Fruit fly (Drosophila melanogaster) whole organism, prepupa: ENCODE measurements around the gene Hus1-like.

ENCODE experiments used
- Blimp-1 ChIP-seq: fragments of 200-800 bp; sonication (Bioruptor generic); optimal IDR thresholded peaks from 3 replicates; lab custom pipeline; 2017; ENCODE audit warnings: missing biosample characterization, missing genetic modification characterization, mild to moderate bottlenecking, moderate library complexity, missing genetic modification reagents
- CG10669 ChIP-seq: fragments of 200-800 bp; sonication (Bioruptor generic); optimal IDR thresholded peaks from 3 replicates; lab custom pipeline; 2018; ENCODE audit warnings: missing biosample characterization, mild to moderate bottlenecking, missing genetic modification characterization, moderate library complexity
- CG11902 ChIP-seq: fragments of 200-800 bp; sonication (Bioruptor generic); optimal IDR thresholded peaks from 3 replicates; lab custom pipeline; 2016; ENCODE audit warnings: missing biosample characterization, missing genetic modification characterization
- CG15336 ChIP-seq: fragments of 200-800 bp; sonication (Bioruptor generic); IDR thresholded peaks from 2 replicates; pipeline ENCODE4 v1.3.6; 2022; ENCODE audit warnings: missing biosample characterization, missing genetic modification characterization
- CG16779 ChIP-seq: fragments of 200-800 bp; sonication (Bioruptor generic); optimal IDR thresholded peaks from 3 replicates; lab custom pipeline; 2017; ENCODE audit warnings: missing biosample characterization, mild to moderate bottlenecking, missing genetic modification characterization
- CG3032 ChIP-seq: fragments of 200-800 bp; optimal IDR thresholded peaks from 2 replicates; lab custom pipeline; 2019; ENCODE audit warnings: missing biosample characterization, mild to moderate bottlenecking, missing genetic modification characterization, moderate library complexity
- CG4318 ChIP-seq: fragments of 200-800 bp; sonication (Bioruptor generic); optimal IDR thresholded peaks from 3 replicates; lab custom pipeline; 2017; ENCODE audit warnings: missing biosample characterization, mild to moderate bottlenecking, missing genetic modification characterization
- CG6163 ChIP-seq: fragments of 200-800 bp; sonication (Bioruptor generic); IDR thresholded peaks from 3 replicates; pipeline ENCODE4 v1.3.6; 2022; ENCODE audit warnings: missing biosample characterization, missing genetic modification characterization
- CG6276 ChIP-seq: fragments of 200-800 bp; sonication (Bioruptor generic); optimal IDR thresholded peaks from 2 replicates; lab custom pipeline; 2017; ENCODE audit warnings: missing biosample characterization, mild to moderate bottlenecking, missing genetic modification characterization
- CG6854 ChIP-seq: fragments of 200-800 bp; sonication (Bioruptor generic); optimal IDR thresholded peaks from 2 replicates; lab custom pipeline; 2017; ENCODE audit warnings: missing biosample characterization, mild to moderate bottlenecking, missing genetic modification characterization
- CG8119 ChIP-seq: fragments of 200-800 bp; sonication (Bioruptor generic); IDR thresholded peaks from 3 replicates; pipeline ENCODE4 v1.3.6; 2022; ENCODE audit warnings: missing biosample characterization, missing genetic modification characterization
- CG8319 ChIP-seq: fragments of 200-800 bp; sonication (Bioruptor generic); optimal IDR thresholded peaks from 3 replicates; lab custom pipeline; 2016; ENCODE audit warnings: missing biosample characterization, missing genetic modification characterization
- CG8632 ChIP-seq: fragments of 200-800 bp; sonication (Bioruptor generic); optimal IDR thresholded peaks from 3 replicates; lab custom pipeline; 2016; ENCODE audit warnings: missing biosample characterization, missing genetic modification characterization
- CG9139 ChIP-seq: fragments of 200-800 bp; sonication (Bioruptor generic); optimal IDR thresholded peaks from 3 replicates; lab custom pipeline; 2017; ENCODE audit warnings: missing biosample characterization, mild to moderate bottlenecking, missing genetic modification characterization
- Eip75B ChIP-seq: fragments of 200-800 bp; sonication (Bioruptor generic); optimal IDR thresholded peaks from 3 replicates; lab custom pipeline; 2016; ENCODE audit warnings: missing biosample characterization, missing genetic modification characterization
- Eip78C ChIP-seq: fragments of 200-800 bp; sonication (Bioruptor generic); peaks from one replicate; lab custom pipeline; 2016; ENCODE audit warnings: missing biosample characterization, missing genetic modification characterization
- Ets21C ChIP-seq: fragments of 200-800 bp; sonication (Bioruptor generic); optimal IDR thresholded peaks from 3 replicates; lab custom pipeline; 2016; ENCODE audit warnings: missing biosample characterization, missing genetic modification characterization
- Gug ChIP-seq: fragments of 200-800 bp; sonication (Bioruptor generic); IDR thresholded peaks from 2 replicates; pipeline ENCODE4 v1.3.6; 2022; ENCODE audit warnings: missing biosample characterization, missing genetic modification characterization
- Hr39 ChIP-seq: fragments of 200-800 bp; sonication (Bioruptor generic); optimal IDR thresholded peaks from 2 replicates; lab custom pipeline; 2016; ENCODE audit warnings: missing biosample characterization, missing genetic modification characterization
- Hr4 ChIP-seq: fragments of 200-800 bp; sonication (Bioruptor generic); optimal IDR thresholded peaks from 3 replicates; lab custom pipeline; 2016; ENCODE audit warnings: missing biosample characterization, missing genetic modification characterization
- Met ChIP-seq: fragments of 200-800 bp; sonication (Bioruptor generic); optimal IDR thresholded peaks from 3 replicates; lab custom pipeline; 2016; ENCODE audit warnings: missing biosample characterization, missing genetic modification characterization
- Smox ChIP-seq: fragments of 200-800 bp; sonication (Bioruptor generic); optimal IDR thresholded peaks from 3 replicates; lab custom pipeline; 2016; ENCODE audit warnings: missing biosample characterization, missing genetic modification characterization
- Sox102F ChIP-seq: fragments of 200-800 bp; sonication (Bioruptor generic); optimal IDR thresholded peaks from 2 replicates; lab custom pipeline; 2016; ENCODE audit warnings: missing biosample characterization, mild to moderate bottlenecking, missing genetic modification characterization
- Sox14 ChIP-seq: fragments of 200-800 bp; sonication (Bioruptor generic); optimal IDR thresholded peaks from 3 replicates; lab custom pipeline; 2016; ENCODE audit warnings: missing biosample characterization, missing genetic modification characterization
- achi ChIP-seq: fragments of 200-800 bp; sonication (Bioruptor generic); optimal IDR thresholded peaks from 3 replicates; lab custom pipeline; 2016; ENCODE audit warnings: missing biosample characterization, missing genetic modification characterization
- acj6 ChIP-seq: fragments of 200-800 bp; sonication (Bioruptor generic); optimal IDR thresholded peaks from 3 replicates; lab custom pipeline; 2016; ENCODE audit warnings: missing biosample characterization, missing genetic modification characterization
- cyc ChIP-seq: fragments of 200-800 bp; sonication (Bioruptor generic); optimal IDR thresholded peaks from 3 replicates; lab custom pipeline; 2016; ENCODE audit warnings: missing biosample characterization, missing genetic modification characterization
- dac ChIP-seq: fragments of 200-800 bp; sonication (Bioruptor generic); optimal IDR thresholded peaks from 2 replicates; lab custom pipeline; 2017; ENCODE audit warnings: missing biosample characterization, mild to moderate bottlenecking, missing genetic modification characterization
- dsx ChIP-seq: fragments of 200-800 bp; optimal IDR thresholded peaks from 3 replicates; lab custom pipeline; 2019; ENCODE audit warnings: missing biosample characterization, mild to moderate bottlenecking, missing genetic modification characterization, moderate library complexity; ENCODE audit not compliant: poor library complexity, severe bottlenecking
- esn ChIP-seq: fragments of 200-800 bp; sonication (Bioruptor generic); optimal IDR thresholded peaks from 2 replicates; lab custom pipeline; 2016; ENCODE audit warnings: missing biosample characterization, mild to moderate bottlenecking, missing genetic modification characterization, moderate library complexity
- fd85E ChIP-seq: fragments of 200-800 bp; sonication (Bioruptor generic); optimal IDR thresholded peaks from 3 replicates; lab custom pipeline; 2016; ENCODE audit warnings: missing biosample characterization, missing genetic modification characterization
- fkh ChIP-seq: fragments of 200-800 bp; sonication (Bioruptor generic); optimal IDR thresholded peaks from 3 replicates; lab custom pipeline; 2017; ENCODE audit warnings: missing biosample characterization, mild to moderate bottlenecking, missing genetic modification characterization, moderate library complexity
- lz ChIP-seq: fragments of 200-800 bp; sonication (Bioruptor generic); optimal IDR thresholded peaks from 3 replicates; lab custom pipeline; 2016; ENCODE audit warnings: missing biosample characterization, missing genetic modification characterization
- net ChIP-seq: fragments of 200-800 bp; sonication (Bioruptor generic); optimal IDR thresholded peaks from 3 replicates; lab custom pipeline; 2016; ENCODE audit warnings: missing biosample characterization, missing genetic modification characterization
- salr ChIP-seq, 2 experiments: fragments of 200-800 bp; sonication (Bioruptor generic); optimal IDR thresholded peaks; 3 replicates each; lab custom pipeline; 2016 to 2018; ENCODE audit warnings: missing biosample characterization in 2 of 2, missing genetic modification characterization in 2 of 2, mild to moderate bottlenecking in 1 of 2
- spab ChIP-seq: fragments of 200-800 bp; sonication (Bioruptor generic); optimal IDR thresholded peaks from 2 replicates; lab custom pipeline; 2017; ENCODE audit warnings: missing biosample characterization, mild to moderate bottlenecking, missing genetic modification characterization, missing genetic modification reagents
- ss ChIP-seq, 2 experiments: fragments of 200-800 bp; sonication (Bioruptor generic); optimal IDR thresholded peaks; 2 replicates in 1 of 2; 3 replicates in 1 of 2; lab custom pipeline; 2017 to 2018; ENCODE audit warnings: mild to moderate bottlenecking in 2 of 2, missing biosample characterization in 2 of 2, missing genetic modification characterization in 2 of 2, moderate library complexity in 1 of 2
- svp ChIP-seq: fragments of 200-800 bp; sonication (Bioruptor generic); peaks from one replicate; lab custom pipeline; 2016; ENCODE audit warnings: missing biosample characterization, missing genetic modification characterization
- topi ChIP-seq: fragments of 200-800 bp; sonication (Bioruptor generic); optimal IDR thresholded peaks from 3 replicates; lab custom pipeline; 2016; ENCODE audit warnings: missing biosample characterization, missing genetic modification characterization
- vri ChIP-seq: fragments of 200-800 bp; sonication (Bioruptor generic); optimal IDR thresholded peaks from 3 replicates; lab custom pipeline; 2016; ENCODE audit warnings: missing biosample characterization, mild to moderate bottlenecking, missing genetic modification characterization

Hus1-like gene

DNA sequence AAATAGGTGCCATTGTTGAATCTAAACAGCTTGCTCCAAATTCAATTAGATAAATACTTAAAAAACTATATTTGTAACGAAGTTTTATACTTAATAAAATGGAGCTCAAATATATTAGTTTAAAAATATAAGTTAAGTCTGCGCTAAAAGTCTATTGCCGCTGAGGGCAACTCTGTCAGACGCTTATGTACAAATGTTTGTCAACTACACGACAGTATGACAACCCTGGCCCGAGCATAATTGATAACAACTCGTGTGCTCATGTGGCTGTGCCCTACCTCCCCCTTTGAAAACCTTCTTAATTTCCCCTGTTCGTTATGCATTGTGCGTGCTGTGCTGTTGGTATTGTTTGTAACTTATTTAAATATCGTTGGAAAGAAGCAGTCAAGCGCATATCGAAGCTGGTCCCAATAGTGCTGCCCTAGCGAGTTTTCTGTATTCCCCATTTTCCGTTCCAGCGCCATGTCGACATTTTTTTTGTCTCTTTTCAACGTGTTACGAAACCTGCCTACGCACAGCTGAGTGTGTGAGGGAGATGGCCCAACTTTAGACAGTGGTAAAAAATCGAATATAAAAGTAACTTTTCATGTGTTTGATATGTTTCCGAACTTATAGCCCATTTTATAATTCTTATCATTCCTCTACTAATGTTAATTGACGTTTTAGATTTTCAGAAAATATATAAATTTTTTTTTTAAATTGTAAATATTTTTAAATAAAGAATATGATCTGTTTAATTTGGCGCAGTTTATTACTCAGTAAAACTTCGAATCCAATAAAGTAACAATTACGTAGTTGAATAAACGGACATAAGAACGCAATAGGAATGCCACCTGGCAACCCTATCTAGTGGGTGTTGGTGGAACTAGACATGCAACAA, 6.8 kb downstream of the Hus1-like start (continued):
- no peak for TF ChIP-seq Blimp-1 (GFP tag; lab: Kevin White, UChicago)
- no peak for TF ChIP-seq CG6854 (GFP tag; lab: Kevin White, UChicago)
- peak; percentile 31 for TF ChIP-seq Eip78C (GFP tag; lab: Kevin White, UChicago)
- TF ChIP-seq CG15336, result peak; percentile 54
- peak; percentile 1 for TF ChIP-seq achi (GFP tag; lab: Kevin White, UChicago)
- TF ChIP-seq dsx (GFP tag; lab: Kevin White, UChicago), result peak; percentile 28
- no peak for TF ChIP-seq fd85E
- TF ChIP-seq Hr39 (GFP tag; lab: Kevin White, UChicago), result no peak
- 0 out of 3 replicates have a peak, but pooled peaks have one; percentile 8 for TF ChIP-seq CG6163
- no peak for TF ChIP-seq dac (GFP tag; lab: Kevin White, UChicago)
- TF ChIP-seq Smox (GFP tag; lab: Kevin White, UChicago), result no peak
- no peak for TF ChIP-seq CG6276 (GFP tag; lab: Kevin White, UChicago)
- TF ChIP-seq acj6 (GFP tag; lab: Kevin White, UChicago), result peak; percentile 32
- TF ChIP-seq lz, result no peak
- TF ChIP-seq CG8319 (GFP tag; lab: Kevin White, UChicago), result no peak
- no peak for TF ChIP-seq Sox14
- no peak for TF ChIP-seq Sox102F
- peak; percentile 6 for TF ChIP-seq vri (GFP tag; lab: Kevin White, UChicago)
- TF ChIP-seq CG9139 (GFP tag; lab: Kevin White, UChicago), result no peak
- peak; percentile 64 for TF ChIP-seq fkh (GFP tag; lab: Kevin White, UChicago)
- peak; percentile 13 for TF ChIP-seq CG10669 (GFP tag; lab: Kevin White, UChicago)
- TF ChIP-seq CG16779 (tag; lab: Kevin White, UChicago), result no peak
- no peak for TF ChIP-seq CG8632 (GFP tag; lab: Kevin White, UChicago)
- TF ChIP-seq topi (GFP tag; lab: Kevin White, UChicago), result no peak
- peak in 1 of 2 experiments; percentile 10 for TF ChIP-seq salr (GFP tag; optimal IDR thresholded peaks at IDR 0.05; lab: Kevin White, UChicago)

DNA sequence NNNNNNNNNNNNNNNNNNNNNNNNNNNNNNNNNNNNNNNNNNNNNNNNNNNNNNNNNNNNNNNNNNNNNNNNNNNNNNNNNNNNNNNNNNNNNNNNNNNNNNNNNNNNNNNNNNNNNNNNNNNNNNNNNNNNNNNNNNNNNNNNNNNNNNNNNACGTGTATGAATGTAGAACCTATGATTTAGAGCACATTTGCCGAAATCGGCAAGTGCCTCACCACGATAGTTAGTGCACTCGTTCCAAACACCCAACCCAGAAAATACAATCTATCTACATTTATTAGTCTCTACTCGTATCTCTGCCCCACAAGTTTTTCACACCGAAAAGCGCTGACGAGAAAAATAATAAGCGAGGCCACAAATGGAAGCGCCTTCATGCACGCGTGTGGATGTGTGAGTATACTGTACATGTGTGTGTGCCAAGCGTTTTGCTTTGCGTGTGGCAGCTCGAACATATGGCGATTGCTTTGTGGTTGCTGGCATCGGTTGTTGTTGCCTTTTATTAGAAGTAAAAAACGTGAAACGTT, 7.7 kb downstream of the Hus1-like start:
- peak; percentile 11 for TF ChIP-seq Hr4
- TF ChIP-seq CG16779 (tag; lab: Kevin White, UChicago), result peak; percentile 1
- no peak for TF ChIP-seq Eip75B (GFP tag; lab: Kevin White, UChicago)
- peak in 1 of 2 experiments; percentile 24 for TF ChIP-seq ss (GFP tag; optimal IDR thresholded peaks at IDR 0.05; lab: Kevin White, UChicago)
- TF ChIP-seq CG8119 (GFP tag; lab: Robert Waterston, UW), result peak; percentile 30; the same call in 1 of the 3 replicates
- TF ChIP-seq spab, result no peak
- TF ChIP-seq Eip78C (GFP tag; lab: Kevin White, UChicago), result peak; percentile 64

DNA sequence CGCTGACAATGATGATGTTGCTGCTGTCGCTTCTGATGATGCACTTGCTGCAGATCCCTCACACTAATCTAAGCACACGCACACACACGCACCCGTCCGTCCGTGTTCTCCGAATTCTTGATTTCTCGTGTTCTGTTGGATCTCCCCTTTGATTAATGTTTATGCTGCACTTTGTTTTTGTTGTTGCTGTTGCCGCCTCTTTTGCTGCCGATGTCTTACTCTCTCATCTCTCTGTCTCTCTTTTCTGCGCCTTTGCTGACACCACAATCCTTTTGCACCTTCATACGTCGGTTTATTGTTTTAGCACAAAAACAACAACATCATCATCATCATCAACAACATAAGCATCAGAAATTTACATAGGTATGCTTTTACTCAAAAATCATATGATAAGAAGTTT, 13.9 kb downstream of the Hus1-like start:
- TF ChIP-seq net (GFP tag; lab: Kevin White, UChicago) (no peak), fd85E (no peak), esn (GFP tag; lab: Kevin White, UChicago) (no peak), lz (no peak), CG8632 (GFP tag; lab: Kevin White, UChicago) (no peak)

DNA sequence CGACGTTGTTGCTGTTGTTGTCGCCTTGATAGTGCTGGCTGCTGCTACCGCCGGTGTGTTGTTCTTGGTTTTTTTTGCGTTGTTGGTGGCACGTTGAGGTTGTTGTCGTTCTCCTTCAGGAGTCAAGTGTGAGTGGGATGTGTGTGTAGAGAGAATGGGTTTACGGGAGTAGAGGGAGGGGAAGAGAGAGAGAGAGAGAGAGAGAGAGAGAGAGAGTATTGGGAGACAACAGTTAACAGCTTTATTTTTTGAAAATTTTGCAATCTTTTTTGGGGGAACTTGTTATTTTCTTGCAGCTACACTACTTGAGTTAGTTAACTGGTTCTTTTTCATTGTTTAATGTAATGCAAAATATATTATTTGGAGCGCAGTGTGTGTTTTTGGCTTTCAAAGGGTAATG, 14.3 kb downstream of the Hus1-like start:
- TF ChIP-seq spab, result no peak
- TF ChIP-seq svp (GFP tag; lab: Kevin White, UChicago), result no peak
- no peak for TF ChIP-seq Ets21C (GFP tag; lab: Kevin White, UChicago)
- TF ChIP-seq topi (GFP tag; lab: Kevin White, UChicago), result no peak
- TF ChIP-seq CG3032 (tag; lab: Kevin White, UChicago), result no peak
- TF ChIP-seq acj6 (GFP tag; lab: Kevin White, UChicago), result no peak
- TF ChIP-seq dac (GFP tag; lab: Kevin White, UChicago), result no peak
- TF ChIP-seq Gug, result no peak
- no peak for TF ChIP-seq CG9139 (GFP tag; lab: Kevin White, UChicago)
- no peak for TF ChIP-seq fkh (GFP tag; lab: Kevin White, UChicago)
- TF ChIP-seq cyc (GFP tag; lab: Kevin White, UChicago), result no peak
- TF ChIP-seq dsx (GFP tag; lab: Kevin White, UChicago), result no peak
- no peak for TF ChIP-seq CG8319 (GFP tag; lab: Kevin White, UChicago)
- no peak for TF ChIP-seq Met
- TF ChIP-seq CG6854 (GFP tag; lab: Kevin White, UChicago), result no peak
- TF ChIP-seq CG4318 (GFP tag; lab: Kevin White, UChicago), result no peak
- TF ChIP-seq CG11902, result no peak
- TF ChIP-seq ss (GFP tag; optimal IDR thresholded peaks at IDR 0.05; lab: Kevin White, UChicago), result no peak
- no peak for TF ChIP-seq CG8632 (GFP tag; lab: Kevin White, UChicago)
- TF ChIP-seq, all 60 proteins: peak for 0
